Fruit fly (Drosophila melanogaster) whole organism, embryonic: ENCODE data around the gene CG3097.
A peak's percentile ranks its signal among the peaks of the same experiment; 100 is the strongest.

Source experiments
- Ada2b ChIP-seq: fragments of 200-800 bp; sonication (Bioruptor generic); IDR thresholded peaks from 2 replicates; pipeline ENCODE4 v1.3.6; 2022; ENCODE audit warnings: missing biosample characterization, missing genetic modification characterization
- Adf1 ChIP-seq: fragments of 200-800 bp; sonication (Bioruptor generic); IDR thresholded peaks from 2 replicates; pipeline ENCODE4 v1.3.6; 2022; ENCODE audit warnings: missing biosample characterization, missing genetic modification characterization
- Atf3 ChIP-seq: fragments of 200-800 bp; sonication (Bioruptor generic); optimal IDR thresholded peaks from 3 replicates; lab custom pipeline; 2016; ENCODE audit warnings: missing biosample characterization, missing genetic modification characterization
- CG10321 ChIP-seq: fragments of 200-800 bp; sonication (Bioruptor generic); IDR thresholded peaks from 2 replicates; pipeline ENCODE4 v1.3.6; 2022; ENCODE audit warnings: missing biosample characterization, missing genetic modification characterization
- CG10565 ChIP-seq: fragments of 200-800 bp; sonication (Bioruptor generic); optimal IDR thresholded peaks from 3 replicates; lab custom pipeline; 2016; ENCODE audit warnings: missing biosample characterization, mild to moderate bottlenecking, missing genetic modification characterization
- CG10979 ChIP-seq: fragments of 200-800 bp; sonication (Bioruptor generic); optimal IDR thresholded peaks from 2 replicates; lab custom pipeline; 2018; ENCODE audit warnings: missing biosample characterization, mild to moderate bottlenecking, missing genetic modification characterization, moderate library complexity
- CG11560 ChIP-seq: fragments of 200-800 bp; sonication (Bioruptor generic); IDR thresholded peaks from 3 replicates; pipeline ENCODE4 v1.3.6; 2022; ENCODE audit warnings: missing biosample characterization, missing genetic modification characterization
- CG11696 ChIP-seq: fragments of 200-800 bp; sonication (Bioruptor generic); IDR thresholded peaks from 2 replicates; pipeline ENCODE4 v1.3.6; 2022; ENCODE audit warnings: missing biosample characterization, missing genetic modification characterization
- CG12236 ChIP-seq: fragments of 200-800 bp; sonication (Bioruptor generic); optimal IDR thresholded peaks from 2 replicates; lab custom pipeline; 2016; ENCODE audit warnings: missing biosample characterization, missing genetic modification characterization
- CG1233 ChIP-seq: fragments of 200-800 bp; sonication (Bioruptor generic); optimal IDR thresholded peaks from 4 replicates; lab custom pipeline; 2018; ENCODE audit warnings: missing biosample characterization, mild to moderate bottlenecking, missing genetic modification characterization
- CG13775 ChIP-seq: fragments of 200-800 bp; sonication (Bioruptor generic); optimal IDR thresholded peaks from 3 replicates; lab custom pipeline; 2017; ENCODE audit warnings: missing biosample characterization, mild to moderate bottlenecking, missing genetic modification characterization
- CG14014 ChIP-seq: fragments of 200-800 bp; sonication (Bioruptor generic); IDR thresholded peaks from 2 replicates; pipeline ENCODE4 v1.3.6; 2022; ENCODE audit warnings: missing biosample characterization, missing genetic modification characterization
- CG15269 ChIP-seq: fragments of 200-800 bp; sonication (Bioruptor generic); optimal IDR thresholded peaks from 2 replicates; lab custom pipeline; 2018; ENCODE audit warnings: missing biosample characterization, mild to moderate bottlenecking, missing genetic modification characterization, moderate library complexity
- CG1602 ChIP-seq: fragments of 200-800 bp; sonication (Bioruptor generic); optimal IDR thresholded peaks from 3 replicates; lab custom pipeline; 2016; ENCODE audit warnings: missing biosample characterization, missing genetic modification characterization
- CG17829 ChIP-seq: fragments of 200-800 bp; optimal IDR thresholded peaks from 2 replicates; lab custom pipeline; 2019; ENCODE audit warnings: missing biosample characterization, mild to moderate bottlenecking, missing genetic modification characterization, moderate library complexity
- CG18619 ChIP-seq: fragments of 200-800 bp; sonication (Bioruptor generic); optimal IDR thresholded peaks from 3 replicates; lab custom pipeline; 2017; ENCODE audit warnings: missing biosample characterization, mild to moderate bottlenecking, missing genetic modification characterization
- CG2712 ChIP-seq: fragments of 200-800 bp; optimal IDR thresholded peaks from 3 replicates; lab custom pipeline; 2019; ENCODE audit warnings: missing biosample characterization, mild to moderate bottlenecking, missing genetic modification characterization, moderate library complexity
- CG31224 ChIP-seq: fragments of 200-800 bp; sonication (Bioruptor generic); IDR thresholded peaks from 2 replicates; pipeline ENCODE4 v1.3.6; 2022; ENCODE audit warnings: missing biosample characterization, missing genetic modification characterization
- CG32772 ChIP-seq: fragments of 200-800 bp; sonication (Bioruptor generic); IDR thresholded peaks from 2 replicates; pipeline ENCODE4 v1.3.6; 2022; ENCODE audit warnings: missing biosample characterization, missing genetic modification characterization
- CG4360 ChIP-seq: fragments of 200-800 bp; sonication (Bioruptor generic); IDR thresholded peaks from 2 replicates; pipeline ENCODE4 v1.3.6; 2022; ENCODE audit warnings: missing biosample characterization, missing genetic modification characterization
- CG4730 ChIP-seq: fragments of 200-800 bp; sonication (Bioruptor generic); IDR thresholded peaks from 2 replicates; pipeline ENCODE4 v1.3.6; 2022; ENCODE audit warnings: missing biosample characterization, missing genetic modification characterization
- CG5245 ChIP-seq: fragments of 200-800 bp; sonication (Bioruptor generic); optimal IDR thresholded peaks from 3 replicates; lab custom pipeline; 2016; ENCODE audit warnings: missing biosample characterization, missing genetic modification characterization
- CG6813 ChIP-seq: fragments of 200-800 bp; sonication (Bioruptor generic); optimal IDR thresholded peaks from 2 replicates; lab custom pipeline; 2017; ENCODE audit warnings: missing biosample characterization, missing genetic modification characterization, mild to moderate bottlenecking, moderate library complexity, missing genetic modification reagents
- CG7963 ChIP-seq: fragments of 200-800 bp; sonication (Bioruptor generic); IDR thresholded peaks from 3 replicates; pipeline ENCODE4 v1.3.6; 2022; ENCODE audit warnings: missing biosample characterization, missing genetic modification characterization; ENCODE audit not compliant: partially characterized antibody
- D ChIP-seq, 2 experiments: fragments of 200-800 bp in 1 of 2; fragments of >200 bp in 1 of 2; sonication (Bioruptor generic) in 1 of 2; optimal IDR thresholded peaks; 2 replicates in 1 of 2; 3 replicates in 1 of 2; lab custom pipeline; 2017; ENCODE audit warnings: mild to moderate bottlenecking in 1 of 2, missing biosample characterization in 1 of 2, missing genetic modification characterization in 1 of 2, missing genetic modification reagents in 1 of 2
- D19B ChIP-seq: fragments of 200-800 bp; sonication (Bioruptor generic); optimal IDR thresholded peaks from 2 replicates; lab custom pipeline; 2017; ENCODE audit warnings: missing biosample characterization, mild to moderate bottlenecking, missing genetic modification characterization
- Dref ChIP-seq: fragments of 200-800 bp; sonication (Bioruptor generic); IDR thresholded peaks from 2 replicates; pipeline ENCODE4 v1.3.6; 2022; ENCODE audit warnings: missing biosample characterization, missing genetic modification characterization
- E2f2 ChIP-seq: fragments of 200-800 bp; sonication (Bioruptor generic); IDR thresholded peaks from 2 replicates; pipeline ENCODE4 v1.3.6; 2022; ENCODE audit warnings: missing biosample characterization, missing genetic modification characterization
- ERR ChIP-seq: fragments of 200-800 bp; sonication (Bioruptor generic); optimal IDR thresholded peaks from 2 replicates; lab custom pipeline; 2016; ENCODE audit warnings: missing biosample characterization, missing genetic modification characterization
- H2.0 ChIP-seq: fragments of 200-800 bp; sonication (Bioruptor generic); IDR thresholded peaks from 2 replicates; pipeline ENCODE4 v1.3.6; 2022; ENCODE audit warnings: missing biosample characterization, missing genetic modification characterization
- HHEX ChIP-seq: fragments of 200-800 bp; sonication (Bioruptor generic); optimal IDR thresholded peaks from 3 replicates; lab custom pipeline; 2017; ENCODE audit warnings: missing biosample characterization, mild to moderate bottlenecking, missing genetic modification characterization, missing genetic modification reagents
- Mes4 ChIP-seq: fragments of 200-800 bp; sonication (Bioruptor generic); optimal IDR thresholded peaks from 2 replicates; lab custom pipeline; 2016; ENCODE audit warnings: missing biosample characterization, missing genetic modification characterization
- Mrtf ChIP-seq: fragments of 200-800 bp; sonication (Bioruptor generic); IDR thresholded peaks from 3 replicates; pipeline ENCODE4 v1.3.6; 2022; ENCODE audit warnings: missing biosample characterization, missing genetic modification characterization
- ase ChIP-seq: fragments of 200-800 bp; sonication (Bioruptor generic); IDR thresholded peaks from 3 replicates; pipeline ENCODE4 v1.3.6; 2022; ENCODE audit warnings: missing biosample characterization, missing genetic modification characterization
- bab2 ChIP-seq: fragments of 200-800 bp; sonication (Bioruptor generic); optimal IDR thresholded peaks from 2 replicates; lab custom pipeline; 2016; ENCODE audit warnings: missing biosample characterization, missing genetic modification characterization
- caup ChIP-seq: fragments of 200-800 bp; sonication (Bioruptor generic); optimal IDR thresholded peaks from 3 replicates; lab custom pipeline; 2017; ENCODE audit warnings: missing biosample characterization, mild to moderate bottlenecking, missing genetic modification characterization, moderate library complexity; ENCODE audit not compliant: severe bottlenecking
- chm ChIP-seq: fragments of 200-800 bp; sonication (Bioruptor generic); IDR thresholded peaks from 2 replicates; pipeline ENCODE4 v1.3.6; 2022; ENCODE audit warnings: missing biosample characterization, missing genetic modification characterization
- crp ChIP-seq, 2 experiments: fragments of 200-800 bp; sonication (Bioruptor generic); optimal IDR thresholded peaks; 2 replicates in 1 of 2; 3 replicates in 1 of 2; lab custom pipeline; 2017; ENCODE audit warnings: missing biosample characterization in 2 of 2, missing genetic modification characterization in 2 of 2, mild to moderate bottlenecking in 1 of 2, moderate library complexity in 1 of 2
- emc ChIP-seq: fragments of 200-800 bp; sonication (Bioruptor generic); optimal IDR thresholded peaks from 2 replicates; lab custom pipeline; 2016; ENCODE audit warnings: missing biosample characterization, missing genetic modification characterization
- gro ChIP-seq: fragments of 200-800 bp; sonication (Bioruptor generic); optimal IDR thresholded peaks from 2 replicates; lab custom pipeline; 2016; ENCODE audit warnings: missing biosample characterization, missing genetic modification characterization
- jing ChIP-seq: fragments of 200-800 bp; sonication (Bioruptor generic); optimal IDR thresholded peaks from 2 replicates; lab custom pipeline; 2018; ENCODE audit warnings: missing biosample characterization, mild to moderate bottlenecking, missing genetic modification characterization
- ken ChIP-seq: fragments of 200-800 bp; sonication (Bioruptor generic); IDR thresholded peaks from 3 replicates; pipeline ENCODE4 v1.3.6; 2022; ENCODE audit warnings: missing biosample characterization, missing genetic modification characterization
- lab ChIP-seq: fragments of 200-800 bp; sonication (Bioruptor generic); optimal IDR thresholded peaks from 3 replicates; lab custom pipeline; 2017; ENCODE audit warnings: missing biosample characterization, missing genetic modification characterization, mild to moderate bottlenecking, moderate library complexity, missing genetic modification reagents
- psq ChIP-seq: fragments of 200-800 bp; sonication (Bioruptor generic); optimal IDR thresholded peaks from 2 replicates; lab custom pipeline; 2017; ENCODE audit warnings: missing biosample characterization, missing genetic modification characterization
- row ChIP-seq: fragments of 200-800 bp; sonication (Bioruptor generic); IDR thresholded peaks from 3 replicates; pipeline ENCODE4 v1.3.6; 2022; ENCODE audit warnings: missing biosample characterization, missing genetic modification characterization
- sob ChIP-seq: fragments of 200-800 bp; sonication (Bioruptor generic); IDR thresholded peaks from 2 replicates; pipeline ENCODE4 v1.3.6; 2022; ENCODE audit warnings: missing biosample characterization, missing genetic modification characterization
- zfh2 ChIP-seq: fragments of 200-800 bp; sonication (Bioruptor generic); optimal IDR thresholded peaks from 2 replicates; lab custom pipeline; 2016; ENCODE audit warnings: missing biosample characterization, missing genetic modification characterization

The CG3097 gene

dm6 chrX:5737157-5737556 is 33.4 kb downstream of the CG3097 start (continued):
- TF ChIP-seq ken (GFP tag; lab: Robert Waterston, UW) (0 out of 3 replicates have a peak, but pooled peaks have one; percentile 32), CG6813 (GFP tag; lab: Kevin White, UChicago) (peak; percentile 41), row (GFP tag; lab: Robert Waterston, UW) (peak; percentile 47; the same call in 1 of the 3 replicates), CG1233 (GFP tag; lab: Kevin White, UChicago) (no peak), HHEX (GFP tag; lab: Kevin White, UChicago) (peak; percentile 45), Mrtf (GFP tag; lab: Robert Waterston, UW) (peak; percentile 50; the same call in 1 of the 3 replicates)

dm6 chrX:5735268-5735941 is 35.2 kb downstream of the CG3097 start:
- TF ChIP-seq CG2712 (tag; lab: Kevin White, UChicago) (peak; percentile 87), Dref (no peak), H2.0 (peak; percentile 78), ase (GFP tag; lab: Robert Waterston, UW) (peak; percentile 67; the same call in 2 of the 3 replicates), CG10565 (GFP tag; lab: Kevin White, UChicago) (no peak), chm (GFP tag; lab: Robert Waterston, UW) (peak; percentile 72), lab (GFP tag; lab: Kevin White, UChicago) (peak; percentile 87), E2f2 (peak; percentile 51; the same call in 1 of the 2 replicates), caup (GFP tag; lab: Kevin White, UChicago) (peak; percentile 45), CG4730 (GFP tag; lab: Robert Waterston, UW) (peak; percentile 66), CG5245 (peak; percentile 63), crp (GFP tag; optimal IDR thresholded peaks at IDR 0.05; lab: Kevin White, UChicago) (no peak), ERR (GFP tag; lab: Kevin White, UChicago) (peak; percentile 33), CG17829 (tag; lab: Kevin White, UChicago) (peak; percentile 76), CG15269 (tag; lab: Kevin White, UChicago) (peak; percentile 86), CG1602 (GFP tag; lab: Kevin White, UChicago) (peak; percentile 59), gro (peak; percentile 10), Ada2b (GFP tag; lab: Robert Waterston, UW) (peak; percentile 85), CG13775 (GFP tag; lab: Kevin White, UChicago) (peak; percentile 44), emc (GFP tag; lab: Kevin White, UChicago) (no peak), CG11696 (GFP tag; lab: Robert Waterston, UW) (peak; percentile 66), CG11560 (0 out of 3 replicates have a peak, but pooled peaks have one; percentile 43), CG7963 (no peak), CG10979 (tag; lab: Kevin White, UChicago) (peak; percentile 56), sob (peak; percentile 84), bab2 (GFP tag; lab: Kevin White, UChicago) (peak; percentile 76), CG10321 (peak; percentile 38; the same call in 1 of the 2 replicates), Atf3 (GFP tag; lab: Kevin White, UChicago) (peak; percentile 31), CG31224 (no peak), D (optimal IDR thresholded peaks at IDR 0.05; lab: Kevin White, UChicago) (no peak), D (GFP tag; optimal IDR thresholded peaks at IDR 0.05; lab: Kevin White, UChicago) (peak; percentile 47), Adf1 (GFP tag; lab: Robert Waterston, UW) (0 out of 2 replicates have a peak, but pooled peaks have one; percentile 32), zfh2 (GFP tag; lab: Kevin White, UChicago) (peak; percentile 34), jing (GFP tag; lab: Kevin White, UChicago) (peak; percentile 51), CG4360 (GFP tag; lab: Robert Waterston, UW) (no peak), CG32772 (GFP tag; lab: Robert Waterston, UW) (peak; percentile 72), Mes4 (GFP tag; lab: Kevin White, UChicago) (peak; percentile 8), CG12236 (peak; percentile 15), psq (GFP tag; lab: Kevin White, UChicago) (peak; percentile 31), CG18619 (GFP tag; lab: Kevin White, UChicago) (peak; percentile 62), CG14014 (GFP tag; lab: Robert Waterston, UW) (peak; percentile 81), D19B (GFP tag; lab: Kevin White, UChicago) (no peak)
